Worm (Caenorhabditis elegans): ENCODE measurements around the gene F28G4.3.

The F28G4.3 gene

ce11 chrV:16258142-16258541 is 29.4 kb downstream of the F28G4.3 start, which contains the start of gene nhr-218:
nhr-218 (plus strand) TSS chrV:16258442.
- TF ChIP-seq ceh-9 (tag; optimal IDR thresholded peaks at IDR 0.05), result no peak
- TF ChIP-seq tbx-2 (tag; optimal IDR thresholded peaks at IDR 0.05), result no peak

ce11 chrV:16256395-16256794 is 31.1 kb downstream of the F28G4.3 start, which contains the start of gene bgnt-1.3:
bgnt-1.3 (minus strand) TSS chrV:16256495.
- TF ChIP-seq nhr-28 (tag; optimal IDR thresholded peaks at IDR 0.05) (no peak), nhr-67 (tag; optimal IDR thresholded peaks at IDR 0.05) (no peak), mdl-1 (tag; optimal IDR thresholded peaks at IDR 0.05) (no peak), R02D3.7 (tag; optimal IDR thresholded peaks at IDR 0.05) (no peak), ZK546.5 (tag; optimal IDR thresholded peaks at IDR 0.05) (no peak), eor-1 (tag; optimal IDR thresholded peaks at IDR 0.05) (no peak), nfya-1 (tag; optimal IDR thresholded peaks at IDR 0.05; ENCODE audit: insufficient read depth) (no peak), ztf-4 (tag; optimal IDR thresholded peaks at IDR 0.05) (no peak), daf-12 (tag; optimal IDR thresholded peaks at IDR 0.05) (no peak)

ce11 chrV:16253687-16254086 is 33.8 kb downstream of the F28G4.3 start, which contains the start of gene gcy-20:
gcy-20 (minus strand) TSS chrV:16253787.
- no peak for TF ChIP-seq ceh-82 (tag; optimal IDR thresholded peaks at IDR 0.05)
- no peak for TF ChIP-seq lin-15B (tag; optimal IDR thresholded peaks at IDR 0.05)
- TF ChIP-seq lin-39 (tag; optimal IDR thresholded peaks at IDR 0.05), result no peak
- no peak for TF ChIP-seq ama-1 (optimal IDR thresholded peaks at IDR 0.05)
- no peak for TF ChIP-seq pha-4 (tag; optimal IDR thresholded peaks at IDR 0.05)
- no peak for TF ChIP-seq tbx-2 (tag; optimal IDR thresholded peaks at IDR 0.05)
- TF ChIP-seq skn-1 (tag; optimal IDR thresholded peaks at IDR 0.05), result no peak

- TF ChIP-seq lin-15B (tag; optimal IDR thresholded peaks at IDR 0.05) (no peak), lin-39 (tag; optimal IDR thresholded peaks at IDR 0.05) (no peak), aly-2 (tag; optimal IDR thresholded peaks at IDR 0.05) (no peak), ztf-11 (tag; optimal IDR thresholded peaks at IDR 0.05) (no peak), fos-1 (tag; optimal IDR thresholded peaks at IDR 0.05) (no peak), unc-62 (GFP tag; optimal IDR thresholded peaks at IDR 0.05) (no peak), snpc-4 (tag; optimal IDR thresholded peaks at IDR 0.05) (no peak), nhr-23 (tag; optimal IDR thresholded peaks at IDR 0.05) (no peak), nhr-77 (tag; optimal IDR thresholded peaks at IDR 0.05) (no peak), nhr-43 (tag; optimal IDR thresholded peaks at IDR 0.05; ENCODE audit: poor library complexity, severe bottlenecking) (no peak), hmg-11 (tag; optimal IDR thresholded peaks at IDR 0.05) (no peak), egl-27 (tag; optimal IDR thresholded peaks at IDR 0.05) (no peak), ceh-82 (tag; optimal IDR thresholded peaks at IDR 0.05) (no peak), jun-1 (tag; optimal IDR thresholded peaks at IDR 0.05) (no peak), elt-1 (tag; optimal IDR thresholded peaks at IDR 0.05) (no peak), elt-2 (tag; optimal IDR thresholded peaks at IDR 0.05) (no peak), ama-1 (optimal IDR thresholded peaks at IDR 0.05) (no peak), nfya-1 (tag; optimal IDR thresholded peaks at IDR 0.05; ENCODE audit: insufficient read depth) (no peak), mml-1 (tag; optimal IDR thresholded peaks at IDR 0.05) (no peak), eor-1 (tag; optimal IDR thresholded peaks at IDR 0.05) (no peak)
Measured at ce11 chrV:16249105-16249504, 38.4 kb downstream of the F28G4.3 start.

ce11 chrV:16246579-16246978 is 40.9 kb downstream of the F28G4.3 start, which contains the start of gene srh-95:
srh-95 (plus strand) TSS chrV:16246879.
- TF ChIP-seq nfya-1 (tag; optimal IDR thresholded peaks at IDR 0.05; ENCODE audit: insufficient read depth) (no peak), aly-2 (tag; optimal IDR thresholded peaks at IDR 0.05) (no peak), snpc-4 (tag; optimal IDR thresholded peaks at IDR 0.05) (no peak), lin-39 (tag; optimal IDR thresholded peaks at IDR 0.05) (no peak), egl-27 (tag; optimal IDR thresholded peaks at IDR 0.05) (no peak), sea-2 (GFP tag; optimal IDR thresholded peaks at IDR 0.05) (no peak), lsy-12 (tag; optimal IDR thresholded peaks at IDR 0.05) (no peak), eor-1 (tag; optimal IDR thresholded peaks at IDR 0.05) (no peak)

- TF ChIP-seq lin-39 (tag; optimal IDR thresholded peaks at IDR 0.05), result no peak
- TF ChIP-seq nhr-11 (tag; optimal IDR thresholded peaks at IDR 0.05), result no peak
- no peak for TF ChIP-seq sea-2 (GFP tag; optimal IDR thresholded peaks at IDR 0.05)
- no peak for TF ChIP-seq mml-1 (tag; optimal IDR thresholded peaks at IDR 0.05)
- TF ChIP-seq tbx-2 (tag; optimal IDR thresholded peaks at IDR 0.05), result no peak
Measured at ce11 chrV:16244078-16244477, 43.4 kb downstream of the F28G4.3 start, which contains the start of gene srh-104. srh-104 (minus strand) TSS chrV:16244178.

All from whole organism, L3 larva.